Worm (Caenorhabditis elegans) whole organism, L4/young adult: ENCODE data around the gene W07E11.1.

Experiments used
- W03F9.2 ChIP-seq: fragments of 150-350 bp; optimal IDR thresholded peaks from 2 replicates; lab custom pipeline; 2014; ENCODE audit warnings: missing biosample characterization, missing genetic modification characterization
- dao-5 ChIP-seq: sonication (generic microtip); optimal IDR thresholded peaks from 2 replicates; lab custom pipeline; 2016; ENCODE audit warnings: missing genotype, missing genetic modification characterization, moderate library complexity, missing compliant biosample characterization
- him-1 ChIP-seq: sonication (generic microtip); optimal IDR thresholded peaks from 2 replicates; lab custom pipeline; 2016; ENCODE audit warnings: missing genotype, missing genetic modification reagents, missing genetic modification characterization, missing compliant biosample characterization

The W07E11.1 gene

DNA sequence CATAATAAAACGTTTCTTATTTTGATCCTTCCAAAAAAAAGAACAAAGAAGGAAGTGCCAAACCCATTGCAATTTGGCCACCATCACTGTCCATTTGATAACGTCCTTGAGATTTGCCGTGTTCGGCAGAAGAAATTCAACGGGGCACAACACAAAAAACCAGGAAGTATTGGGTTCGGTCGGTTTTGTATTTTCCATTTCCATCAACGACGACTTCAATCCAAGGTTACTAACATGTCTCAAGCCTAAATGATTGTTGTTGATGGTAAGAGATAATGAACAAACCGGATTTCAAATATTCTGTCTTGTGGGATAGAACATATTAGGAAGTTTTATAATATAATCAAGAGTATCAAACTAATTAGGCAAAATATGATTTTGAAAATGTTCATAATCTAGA, 8.1 kb upstream of the W07E11.1 start:
- no peak for TF ChIP-seq dao-5 (tag; lab: Kevin White, UChicago)
- TF ChIP-seq W03F9.2 (tag; lab: Kevin White, UChicago) = no peak
- no peak for TF ChIP-seq him-1 (tag; lab: Kevin White, UChicago)

ce11 chrX:10077297-10077696, 7.1 kb upstream of the W07E11.1 start, which contains the start of gene col-176:
col-176 (plus strand) TSS chrX:10077597.
- TF ChIP-seq dao-5 (tag; lab: Kevin White, UChicago) (no peak), him-1 (tag; lab: Kevin White, UChicago) (no peak), W03F9.2 (tag; lab: Kevin White, UChicago) (no peak)

DNA sequence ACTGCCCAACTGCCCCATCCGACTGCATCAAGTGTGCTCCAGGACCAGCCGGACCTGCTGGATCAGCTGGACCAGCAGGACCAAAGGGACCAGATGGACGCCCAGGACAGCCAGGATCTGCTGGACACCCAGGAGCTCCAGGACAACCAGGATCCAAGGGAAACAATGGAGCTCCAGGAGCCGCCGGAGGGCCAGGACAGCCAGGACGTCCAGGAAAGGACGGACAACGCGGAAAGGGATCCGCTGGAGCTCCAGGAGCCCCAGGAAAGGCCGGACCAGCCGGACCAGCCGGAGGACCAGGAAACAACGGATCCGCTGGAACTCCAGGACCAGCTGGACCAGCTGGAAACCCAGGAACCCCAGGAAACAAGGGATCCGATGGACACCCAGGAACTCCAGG, 6.3 kb upstream of the W07E11.1 start:
- TF ChIP-seq dao-5 (tag; lab: Kevin White, UChicago) (no peak), W03F9.2 (tag; lab: Kevin White, UChicago) (no peak), him-1 (tag; lab: Kevin White, UChicago) (no peak)

DNA sequence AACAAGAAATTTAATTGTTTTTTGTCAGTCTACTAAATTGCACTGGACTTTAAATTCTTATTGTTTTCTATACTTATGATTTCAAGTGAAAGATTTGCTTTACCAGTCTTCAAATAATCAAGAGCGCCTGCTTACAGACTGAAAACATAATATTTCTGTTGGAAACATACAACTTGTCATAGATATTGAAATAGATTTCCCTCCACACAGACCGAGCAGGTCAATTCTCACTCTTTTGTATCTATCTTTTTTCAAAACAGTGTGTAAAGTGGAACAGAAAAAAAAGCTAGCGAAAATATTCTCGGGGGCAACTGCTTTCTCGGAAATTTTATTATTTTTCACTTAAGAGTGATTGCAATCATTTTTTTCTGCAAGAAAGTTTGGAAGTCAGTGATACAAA, 5.8 kb upstream of the W07E11.1 start:
- TF ChIP-seq dao-5 (tag; lab: Kevin White, UChicago) (no peak), W03F9.2 (tag; lab: Kevin White, UChicago) (no peak), him-1 (tag; lab: Kevin White, UChicago) (no peak)

ce11 chrX:10079230-10079629, 5.2 kb upstream of the W07E11.1 start:
- no peak for TF ChIP-seq dao-5 (tag; lab: Kevin White, UChicago)
- no peak for TF ChIP-seq W03F9.2 (tag; lab: Kevin White, UChicago)
- TF ChIP-seq him-1 (tag; lab: Kevin White, UChicago) = no peak

- TF ChIP-seq W03F9.2 (tag; lab: Kevin White, UChicago) (no peak), him-1 (tag; lab: Kevin White, UChicago) (no peak), dao-5 (tag; lab: Kevin White, UChicago) (no peak)
Measured at ce11 chrX:10081077-10081476, 3.3 kb upstream of the W07E11.1 start.

ce11 chrX:10083272-10083671, 1.1 kb upstream of the W07E11.1 start:
- TF ChIP-seq dao-5 (tag; lab: Kevin White, UChicago) (no peak), him-1 (tag; lab: Kevin White, UChicago) (no peak), W03F9.2 (tag; lab: Kevin White, UChicago) (no peak)

DNA sequence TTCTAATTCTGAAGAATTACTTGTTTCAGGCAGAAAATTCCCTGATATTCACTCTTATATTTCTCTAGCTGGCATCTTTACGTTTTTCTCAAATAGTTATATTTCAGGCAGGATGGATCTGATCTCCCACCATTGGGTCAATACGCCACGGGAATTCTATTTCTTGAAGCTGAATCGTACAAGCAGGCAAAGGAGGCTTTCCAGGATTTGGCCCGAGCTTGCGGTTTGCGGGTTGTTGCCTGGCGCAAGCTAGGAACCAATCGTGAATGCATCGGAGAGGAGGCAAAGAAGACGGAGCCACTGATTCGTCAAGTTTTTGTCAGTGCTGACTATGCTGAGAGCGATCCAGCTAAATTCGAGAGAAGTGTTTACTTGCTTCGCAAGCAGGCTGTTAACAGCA, 651 bp downstream of the W07E11.1 start:
- TF ChIP-seq him-1 (tag; lab: Kevin White, UChicago) (no peak), dao-5 (tag; lab: Kevin White, UChicago) (no peak), W03F9.2 (tag; lab: Kevin White, UChicago) (no peak)

DNA sequence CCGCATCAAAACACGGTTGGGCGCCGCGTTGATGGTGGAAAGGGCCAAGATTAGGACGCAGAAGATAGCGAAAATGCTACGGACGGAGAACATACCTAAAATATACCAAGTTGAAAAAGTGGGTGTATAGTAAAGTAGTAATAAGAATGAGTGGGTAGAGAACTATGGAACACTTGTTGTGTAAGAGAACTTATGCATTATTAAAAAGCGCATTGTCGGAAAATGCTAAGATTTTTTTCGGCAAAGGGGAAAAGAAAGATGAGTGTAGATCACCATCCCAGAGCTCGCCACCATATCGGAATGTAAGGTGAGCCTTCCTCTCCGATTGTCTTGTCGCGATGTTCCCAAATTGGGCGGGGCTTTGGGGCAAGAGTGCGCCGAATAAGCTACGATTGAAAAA, 3.4 kb downstream of the W07E11.1 start, which contains the start of gene flp-28:
Gene flp-28, minus strand, starts transcription at position 101 of the 400 bp plus-strand sequence.
- TF ChIP-seq W03F9.2 (tag; lab: Kevin White, UChicago) (no peak), him-1 (tag; lab: Kevin White, UChicago) (no peak), dao-5 (tag; lab: Kevin White, UChicago) (no peak)

- no peak for TF ChIP-seq W03F9.2 (tag; lab: Kevin White, UChicago)
- no peak for TF ChIP-seq him-1 (tag; lab: Kevin White, UChicago)
- no peak for TF ChIP-seq dao-5 (tag; lab: Kevin White, UChicago)
Measured at ce11 chrX:10092864-10093263, 8.4 kb downstream of the W07E11.1 start, which contains the start of gene flp-3. flp-3 (minus strand) TSS chrX:10092964.

ce11 chrX:10095145-10095544, 10.7 kb downstream of the W07E11.1 start, which contains the start of gene flp-2:
flp-2 (minus strand) TSS chrX:10095245.
- TF ChIP-seq him-1 (tag; lab: Kevin White, UChicago) (no peak), W03F9.2 (tag; lab: Kevin White, UChicago) (no peak)

DNA sequence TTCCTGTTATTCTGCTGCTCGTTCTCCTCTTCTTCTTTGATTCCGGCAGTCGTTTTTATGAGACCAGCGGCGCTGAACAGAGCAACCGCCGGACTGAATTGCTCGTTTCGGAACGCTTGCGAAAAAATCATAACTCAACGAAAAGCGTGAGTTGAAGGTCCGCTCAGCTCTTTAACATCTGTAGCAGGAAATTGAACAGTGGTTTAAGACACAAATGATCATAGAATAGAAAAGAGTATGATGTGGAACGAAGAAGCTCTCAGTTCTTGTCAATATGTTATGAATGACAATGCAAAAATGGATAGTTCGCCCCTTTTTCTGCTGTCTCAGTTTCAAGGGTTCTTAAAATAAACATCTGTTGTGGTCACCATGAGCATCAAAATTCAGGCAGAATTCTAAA, 29.3 kb downstream of the W07E11.1 start:
- no peak for TF ChIP-seq him-1 (tag; lab: Kevin White, UChicago)
- no peak for TF ChIP-seq W03F9.2 (tag; lab: Kevin White, UChicago)
- TF ChIP-seq dao-5 (tag; lab: Kevin White, UChicago) = no peak

DNA sequence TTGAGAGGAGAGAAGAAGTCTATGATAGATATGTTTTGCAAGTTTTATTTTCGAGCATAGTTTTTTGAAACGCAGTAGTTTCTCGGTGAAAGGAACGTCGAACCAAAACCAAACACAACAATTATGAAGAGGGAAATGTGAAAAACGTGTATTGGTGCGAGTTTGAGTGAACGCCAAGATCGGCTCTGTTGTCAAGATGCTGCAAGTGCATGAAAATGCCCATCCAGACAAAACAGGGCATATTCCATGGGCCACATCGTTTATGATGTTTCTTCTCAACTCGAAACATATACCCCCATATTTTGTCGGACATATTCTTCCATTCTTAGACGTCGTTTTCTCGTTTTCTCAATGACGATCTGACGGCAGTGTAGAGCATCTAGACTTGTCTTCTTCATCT, 38.6 kb downstream of the W07E11.1 start:
- no peak for TF ChIP-seq dao-5 (tag; lab: Kevin White, UChicago)
- no peak for TF ChIP-seq him-1 (tag; lab: Kevin White, UChicago)
- TF ChIP-seq W03F9.2 (tag; lab: Kevin White, UChicago) = no peak

DNA sequence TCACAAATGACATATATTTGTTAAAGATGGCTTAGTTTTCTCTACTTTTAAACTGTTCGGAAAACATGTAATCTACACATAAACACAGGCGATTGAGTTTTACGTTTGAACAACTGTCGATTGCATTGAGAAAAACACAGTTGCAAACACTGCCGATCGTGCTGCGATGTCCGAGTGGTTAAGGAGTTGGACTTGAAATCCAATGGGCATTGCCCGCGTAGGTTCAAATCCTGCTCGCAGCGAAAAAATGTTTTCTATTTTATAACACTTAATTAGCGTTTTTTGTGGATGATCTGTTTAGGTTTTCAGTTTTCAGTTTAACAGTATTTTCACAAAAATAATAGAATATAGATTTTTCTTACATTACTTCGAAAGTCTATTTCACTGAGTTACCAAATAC, 39.9 kb downstream of the W07E11.1 start:
- TF ChIP-seq dao-5 (tag; lab: Kevin White, UChicago) (no peak), him-1 (tag; lab: Kevin White, UChicago) (no peak), W03F9.2 (tag; lab: Kevin White, UChicago) (no peak)
